Worm (Caenorhabditis elegans) whole organism, young adult: Measurements from ENCODE around the gene psme-3.

Experiments used
- B0336.3 ChIP-seq: fragments of 200-800 bp; sonication (Bioruptor generic); IDR thresholded peaks from 2 replicates; pipeline ENCODE4 v1.3.6; 2022; ENCODE audit warnings: missing genetic modification characterization, missing compliant biosample characterization
- F10E7.11 ChIP-seq: sonication (generic microtip); optimal IDR thresholded peaks from 2 replicates; lab custom pipeline; 2017; ENCODE audit warnings: mild to moderate bottlenecking, missing genetic modification characterization, moderate library complexity, missing compliant biosample characterization
- F22D6.2 ChIP-seq: sonication (generic microtip); optimal IDR thresholded peaks from 2 replicates; lab custom pipeline; 2016; ENCODE audit warnings: mild to moderate bottlenecking, missing genetic modification characterization, missing compliant biosample characterization
- F23B12.7 ChIP-seq: sonication (generic microtip); optimal IDR thresholded peaks from 2 replicates; lab custom pipeline; 2017; ENCODE audit warnings: missing genetic modification characterization, mild to moderate bottlenecking, missing compliant biosample characterization, antibody characterized with exemption, moderate library complexity; ENCODE audit not compliant: insufficient read depth
- F33H1.4 ChIP-seq: fragments of 200-800 bp; sonication (Bioruptor generic); IDR thresholded peaks from 2 replicates; pipeline ENCODE4 v1.3.6; 2022; ENCODE audit warnings: missing genetic modification reagents, missing genetic modification characterization, missing compliant biosample characterization
- F49E8.2 ChIP-seq: sonication (generic microtip); optimal IDR thresholded peaks from 3 replicates; lab custom pipeline; 2017; ENCODE audit warnings: missing genetic modification characterization, mild to moderate bottlenecking, missing compliant biosample characterization, antibody characterized with exemption, moderate library complexity; ENCODE audit not compliant: insufficient read depth
- F52B5.7 ChIP-seq: sonication (generic microtip); optimal IDR thresholded peaks from 2 replicates; lab custom pipeline; 2016; ENCODE audit warnings: mild to moderate bottlenecking, missing genetic modification characterization, missing compliant biosample characterization
- T26A5.8 ChIP-seq: sonication (generic microtip); optimal IDR thresholded peaks from 2 replicates; lab custom pipeline; 2016; ENCODE audit warnings: missing genetic modification characterization, missing compliant biosample characterization
- Y67H2A.10 ChIP-seq: fragments of 200-800 bp; sonication (Bioruptor generic); conservative IDR thresholded peaks from 2 replicates; pipeline ENCODE4 v1.3.6; 2022; ENCODE audit warnings: missing genetic modification reagents, missing genetic modification characterization, missing compliant biosample characterization
- Y95B8A.8 ChIP-seq: fragments of 200-800 bp; sonication (Bioruptor generic); IDR thresholded peaks from 2 replicates; pipeline ENCODE4 v1.3.6; 2022; ENCODE audit warnings: missing genetic modification reagents, missing genetic modification characterization, missing compliant biosample characterization
- aptf-2 ChIP-seq: fragments of 200-800 bp; sonication (Bioruptor generic); conservative IDR thresholded peaks from 2 replicates; pipeline ENCODE4 v1.3.6; 2022; ENCODE audit warnings: missing genetic modification reagents, missing genetic modification characterization, missing compliant biosample characterization
- aptf-3 ChIP-seq: fragments of 200-800 bp; sonication (Bioruptor generic); IDR thresholded peaks from 2 replicates; pipeline ENCODE4 v1.3.6; 2022; ENCODE audit warnings: missing genetic modification characterization, missing compliant biosample characterization
- ccch-3 ChIP-seq: fragments of 200-800 bp; sonication (Bioruptor generic); optimal IDR thresholded peaks from 2 replicates; lab custom pipeline; 2018; ENCODE audit warnings: mild to moderate bottlenecking, missing genetic modification characterization, missing compliant biosample characterization
- ceh-40 ChIP-seq: fragments of 200-800 bp; sonication (Bioruptor generic); IDR thresholded peaks from 2 replicates; pipeline ENCODE4 v1.3.6; 2022; ENCODE audit warnings: missing genetic modification characterization, missing compliant biosample characterization
- ceh-79 ChIP-seq: sonication (generic microtip); optimal IDR thresholded peaks from 2 replicates; lab custom pipeline; 2017; ENCODE audit warnings: mild to moderate bottlenecking, missing genetic modification characterization, missing compliant biosample characterization
- dpl-1 ChIP-seq: fragments of 150-350 bp; optimal IDR thresholded peaks from 2 replicates; lab custom pipeline; 2014; ENCODE audit warnings: missing biosample characterization, missing genetic modification reagents, missing genetic modification characterization
- efl-1 ChIP-seq: fragments of 150-350 bp; optimal IDR thresholded peaks from 2 replicates; lab custom pipeline; 2014; ENCODE audit warnings: missing biosample characterization, missing genetic modification reagents, missing genetic modification characterization
- egl-44 ChIP-seq: fragments of 200-800 bp; sonication (Bioruptor generic); IDR thresholded peaks from 2 replicates; pipeline ENCODE4 v1.3.6; 2022; ENCODE audit warnings: missing genetic modification reagents, missing genetic modification characterization, missing compliant biosample characterization
- egrh-3 ChIP-seq: fragments of 200-800 bp; sonication (Bioruptor generic); IDR thresholded peaks from 2 replicates; pipeline ENCODE4 v1.3.6; 2022; ENCODE audit warnings: missing genetic modification reagents, missing genetic modification characterization, missing compliant biosample characterization
- hmg-1.2 ChIP-seq: fragments of 200-800 bp; sonication (Bioruptor generic); IDR thresholded peaks from 2 replicates; pipeline ENCODE4 v1.3.6; 2022; ENCODE audit warnings: missing genetic modification reagents, missing genetic modification characterization, missing compliant biosample characterization
- hsf-1 ChIP-seq: fragments of 200-800 bp; sonication (Bioruptor generic); IDR thresholded peaks from 2 replicates; pipeline ENCODE4 v1.3.6; 2022; ENCODE audit warnings: missing genetic modification reagents, missing genetic modification characterization, missing compliant biosample characterization
- lin-26 ChIP-seq: fragments of 200-800 bp; sonication (Bioruptor generic); IDR thresholded peaks from 2 replicates; pipeline ENCODE4 v1.3.6; 2022; ENCODE audit warnings: missing genetic modification reagents, missing genetic modification characterization, missing compliant biosample characterization
- lin-35 ChIP-seq, 3 experiments: fragments of 150-350 bp in 2 of 3; sonication (generic microtip) in 1 of 3; optimal IDR thresholded peaks; 2 replicates each; lab custom pipeline; 2014 to 2018; ENCODE audit warnings: missing biosample characterization in 3 of 3, missing genetic modification characterization in 3 of 3, missing genetic modification reagents in 3 of 3
- lin-54 ChIP-seq: fragments of 200-800 bp; sonication (Bioruptor generic); optimal IDR thresholded peaks from 2 replicates; lab custom pipeline; 2018; ENCODE audit warnings: mild to moderate bottlenecking, missing genetic modification characterization, missing compliant biosample characterization
- lsy-27 ChIP-seq: sonication (generic microtip); optimal IDR thresholded peaks from 2 replicates; lab custom pipeline; 2017; ENCODE audit warnings: missing genetic modification characterization, mild to moderate bottlenecking, missing compliant biosample characterization, antibody characterized with exemption, missing genotype, borderline replicate concordance; ENCODE audit not compliant: insufficient read depth
- madf-10 ChIP-seq: sonication (generic microtip); optimal IDR thresholded peaks from 2 replicates; lab custom pipeline; 2016; ENCODE audit warnings: mild to moderate bottlenecking, missing genetic modification characterization, missing compliant biosample characterization
- madf-6 ChIP-seq: fragments of 200-800 bp; sonication (Bioruptor generic); IDR thresholded peaks from 2 replicates; pipeline ENCODE4 v1.3.6; 2022; ENCODE audit warnings: missing genetic modification reagents, missing genetic modification characterization, missing compliant biosample characterization
- mcd-1 ChIP-seq: fragments of 200-800 bp; sonication (Bioruptor generic); IDR thresholded peaks from 2 replicates; pipeline ENCODE4 v1.3.6; 2022; ENCODE audit warnings: missing genetic modification reagents, missing genetic modification characterization, missing compliant biosample characterization
- mel-28 ChIP-seq: sonication (generic microtip); optimal IDR thresholded peaks from 2 replicates; lab custom pipeline; 2016; ENCODE audit warnings: borderline replicate concordance, mild to moderate bottlenecking, missing genetic modification characterization, missing compliant biosample characterization
- nfyb-1 ChIP-seq: fragments of 200-800 bp; sonication (Bioruptor generic); IDR thresholded peaks from 2 replicates; pipeline ENCODE4 v1.3.6; 2022; ENCODE audit warnings: missing genetic modification reagents, missing genetic modification characterization, missing compliant biosample characterization
- nhr-120 ChIP-seq: fragments of 200-800 bp; sonication (Bioruptor generic); IDR thresholded peaks from 2 replicates; pipeline ENCODE4 v1.3.6; 2022; ENCODE audit warnings: missing genetic modification characterization, missing compliant biosample characterization
- nhr-179 ChIP-seq: sonication (generic microtip); optimal IDR thresholded peaks from 2 replicates; lab custom pipeline; 2016; ENCODE audit warnings: mild to moderate bottlenecking, missing genetic modification characterization, missing compliant biosample characterization
- nhr-90 ChIP-seq: sonication (generic microtip); optimal IDR thresholded peaks from 2 replicates; lab custom pipeline; 2016; ENCODE audit warnings: missing genotype, mild to moderate bottlenecking, missing genetic modification characterization, missing compliant biosample characterization
- sea-2 ChIP-seq: fragments of 200-800 bp; sonication (Bioruptor generic); IDR thresholded peaks from 2 replicates; pipeline ENCODE4 v1.3.6; 2022; ENCODE audit warnings: missing genetic modification characterization, missing compliant biosample characterization
- snpc-3.4 ChIP-seq: sonication (generic microtip); optimal IDR thresholded peaks from 2 replicates; lab custom pipeline; 2017; ENCODE audit warnings: missing genetic modification characterization, mild to moderate bottlenecking, missing compliant biosample characterization, antibody characterized with exemption, moderate library complexity, missing genotype, missing genetic modification reagents
- tbx-9 ChIP-seq: sonication (generic microtip); optimal IDR thresholded peaks from 2 replicates; lab custom pipeline; 2016; ENCODE audit warnings: borderline replicate concordance, missing genetic modification characterization, inconsistent platforms, missing compliant biosample characterization
- zfh-2 ChIP-seq: fragments of 200-800 bp; sonication (Bioruptor generic); conservative IDR thresholded peaks from 2 replicates; pipeline ENCODE4 v1.3.6; 2022; ENCODE audit warnings: missing genetic modification reagents, missing genetic modification characterization, missing compliant biosample characterization

The psme-3 gene

DNA sequence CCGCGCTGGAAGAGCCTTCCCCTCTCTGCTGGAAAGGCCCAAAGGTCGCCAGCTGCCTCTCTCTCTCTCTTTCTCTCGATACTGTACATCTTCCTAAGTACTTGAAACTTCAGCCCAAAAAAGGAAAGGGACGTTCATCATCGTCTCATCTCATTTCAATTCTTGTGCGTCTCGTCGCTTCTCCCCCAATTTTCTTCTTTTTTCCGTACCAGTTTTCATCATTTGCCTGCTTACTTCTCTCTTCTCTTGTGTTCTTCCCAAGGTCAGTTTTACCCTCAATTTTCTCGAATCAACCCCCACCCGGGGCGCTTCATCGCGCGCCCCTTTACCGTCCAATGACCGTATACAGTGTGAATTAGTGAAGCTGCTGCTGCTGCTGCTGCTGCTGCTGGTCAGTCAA is 8.3 kb upstream of the psme-3 start:
- TF ChIP-seq tbx-9 (tag; lab: Kevin White, UChicago): no peak
- peak; percentile 48; the same call in 1 of the 2 replicates for TF ChIP-seq zfh-2 (GFP tag; lab: Robert Waterston, UW)
- TF ChIP-seq F49E8.2 (tag; lab: Kevin White, UChicago): no peak
- TF ChIP-seq lin-26 (GFP tag; lab: Robert Waterston, UW): 0 out of 2 replicates have a peak, but pooled peaks have one; percentile 37

DNA sequence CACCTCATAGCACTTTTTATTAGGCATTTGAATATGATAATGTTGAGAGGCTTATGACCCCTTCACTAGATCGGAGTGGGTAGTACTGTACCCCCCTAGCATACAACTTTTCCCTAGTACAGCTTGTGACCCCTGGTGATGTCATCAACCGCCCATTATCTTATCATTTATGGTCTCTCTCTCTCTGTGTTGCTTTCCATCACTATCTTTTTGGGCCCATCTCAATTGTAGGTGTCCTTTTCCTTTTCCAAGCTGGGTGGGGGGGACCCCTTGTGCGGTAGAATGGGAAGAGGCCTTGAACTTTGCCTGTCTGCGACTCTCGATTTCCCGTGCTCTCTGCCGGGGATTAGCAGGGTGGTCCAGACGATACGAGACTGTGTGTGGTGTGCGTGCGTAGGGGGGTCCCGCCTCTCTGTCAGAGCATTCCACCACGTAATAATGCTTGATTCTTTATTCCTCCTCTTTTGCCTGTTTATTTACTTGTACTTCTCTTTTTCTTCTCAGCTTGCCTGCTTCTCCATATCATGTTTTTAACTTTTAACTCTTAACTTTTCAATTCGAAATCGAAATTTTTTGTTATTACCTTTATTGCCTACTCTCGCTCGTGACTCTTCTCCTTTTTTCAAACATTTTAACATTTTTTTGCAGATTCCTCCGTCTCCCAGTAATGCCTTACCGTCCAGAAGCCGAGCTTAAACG is 7.3 kb upstream of the psme-3 start, which contains the start of gene ztf-29:
ztf-29 (plus strand) TSS at position 649 of the 699 bp plus-strand sequence.
- TF ChIP-seq nfyb-1 (GFP tag; lab: Robert Waterston, UW): 0 out of 2 replicates have a peak, but pooled peaks have one; percentile 38
- peak; percentile 48 for TF ChIP-seq hmg-1.2
- no peak for TF ChIP-seq Y95B8A.8 (GFP tag; lab: Robert Waterston, UW)

DNA sequence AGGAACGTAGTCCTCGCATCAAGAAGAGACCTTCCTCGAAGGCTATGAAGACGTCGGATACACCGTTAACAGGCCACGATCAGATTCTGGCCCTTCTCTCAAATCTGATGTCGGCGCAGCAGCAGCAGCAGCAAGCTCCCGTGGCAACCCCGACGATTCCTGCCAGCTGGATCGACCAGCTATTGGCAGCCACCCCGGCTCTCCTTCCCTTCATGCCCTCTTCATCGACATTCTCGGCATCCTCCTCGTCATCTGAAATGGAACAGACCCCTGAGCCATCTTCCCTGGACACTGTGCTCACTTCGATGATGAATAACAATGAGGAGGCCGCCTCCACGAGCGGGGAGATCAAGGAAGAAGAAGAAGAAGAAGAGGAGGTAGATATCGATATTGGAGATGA is 6.3 kb upstream of the psme-3 start:
- TF ChIP-seq ceh-40 (no peak), egrh-3 (GFP tag; lab: Robert Waterston, UW) (peak; percentile 22; the same call in 1 of the 2 replicates), sea-2 (GFP tag; lab: Robert Waterston, UW) (no peak), aptf-2 (GFP tag; lab: Robert Waterston, UW) (no peak), ccch-3 (GFP tag; lab: Kevin White, UChicago) (no peak), zfh-2 (GFP tag; lab: Robert Waterston, UW) (peak; percentile 54; the same call in 1 of the 2 replicates), hsf-1 (GFP tag; lab: Robert Waterston, UW) (no peak)
- TF ChIP-seq, all 124 proteins: peak for 2

DNA sequence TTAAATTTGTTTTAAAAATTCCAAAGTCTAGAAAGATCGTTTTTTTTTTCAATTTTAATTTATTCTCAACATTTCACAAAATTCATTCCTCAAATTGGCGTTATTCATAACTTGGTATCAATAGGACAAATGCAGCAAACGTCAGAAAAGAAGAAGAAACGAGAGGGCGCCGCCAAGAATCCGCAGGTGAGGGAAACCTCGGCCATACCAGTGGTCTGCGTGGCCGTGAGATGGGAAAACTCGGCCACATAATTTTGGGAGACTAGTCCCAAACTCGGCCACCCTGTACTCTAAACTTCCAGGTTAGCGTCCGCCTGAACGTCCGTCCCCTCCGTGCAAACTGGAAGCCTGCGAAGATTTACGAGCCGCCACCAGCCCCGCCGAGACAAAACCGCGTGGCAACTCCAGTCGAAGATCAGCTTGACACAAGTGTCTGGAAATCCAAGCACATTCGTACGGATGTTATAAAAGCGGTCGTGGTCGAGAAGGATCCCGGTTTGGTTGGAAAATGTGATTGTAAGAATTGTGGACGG is 4.5 kb upstream of the psme-3 start, which contains the start of gene Y66D12A.11:
Y66D12A.11 (plus strand) TSS at position 51 of the 533 bp plus-strand sequence.
- no peak for TF ChIP-seq madf-6 (GFP tag; lab: Robert Waterston, UW)
- TF ChIP-seq zfh-2 (GFP tag; lab: Robert Waterston, UW): peak; percentile 63; the same call in 1 of the 2 replicates

DNA sequence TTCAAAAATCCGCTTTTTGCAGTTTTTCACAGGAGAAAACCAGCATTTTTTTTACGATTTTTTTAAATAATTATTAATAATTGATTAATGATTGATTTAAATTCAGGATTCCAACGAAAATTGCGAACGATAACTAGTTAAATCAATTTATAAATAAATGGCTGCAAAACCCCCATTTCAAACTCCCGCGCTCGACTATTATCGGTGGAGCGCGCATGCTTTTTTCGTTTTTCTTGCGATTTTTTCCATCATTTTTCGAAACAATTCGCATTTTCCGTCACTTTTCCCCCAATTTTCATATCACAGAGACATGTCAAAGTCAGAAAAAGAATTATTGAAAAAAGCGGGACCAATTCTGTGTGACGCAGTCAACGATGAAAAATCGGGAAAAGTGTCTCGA is 2.3 kb upstream of the psme-3 start, which contains the start of gene Y66D12A.10:
Y66D12A.10 (plus strand) TSS at position 273 of the 400 bp plus-strand sequence.
- TF ChIP-seq F52B5.7: no peak
- no peak for TF ChIP-seq snpc-3.4 (tag; lab: Kevin White, UChicago)
- peak; percentile 68 for TF ChIP-seq dpl-1 (GFP tag; lab: Kevin White, UChicago)
- peak; percentile 23 for TF ChIP-seq F23B12.7 (tag; lab: Kevin White, UChicago)
- TF ChIP-seq madf-10 (tag; lab: Kevin White, UChicago): no peak
- no peak for TF ChIP-seq nhr-90 (tag; lab: Kevin White, UChicago)
- TF ChIP-seq Y67H2A.10: no peak
- TF ChIP-seq nhr-179 (tag; lab: Kevin White, UChicago): no peak
- TF ChIP-seq egl-44 (GFP tag; lab: Robert Waterston, UW): no peak
- peak; percentile 87 for TF ChIP-seq mcd-1 (GFP tag; lab: Robert Waterston, UW)
- no peak for TF ChIP-seq T26A5.8 (tag; lab: Kevin White, UChicago)
- no peak for TF ChIP-seq B0336.3 (GFP tag; lab: Robert Waterston, UW)
- no peak for TF ChIP-seq ceh-79
- no peak for TF ChIP-seq nhr-120 (GFP tag; lab: Robert Waterston, UW)
- TF ChIP-seq aptf-3: no peak
- TF ChIP-seq lin-35 (GFP tag; optimal IDR thresholded peaks at IDR 0.05; lab: Kevin White, UChicago): peak in 1 of 3 experiments; percentile 84
- no peak for TF ChIP-seq F10E7.11
- no peak for TF ChIP-seq mel-28 (tag; lab: Kevin White, UChicago)
- no peak for TF ChIP-seq lsy-27 (tag; lab: Kevin White, UChicago)
- 0 out of 2 replicates have a peak, but pooled peaks have one; percentile 11 for TF ChIP-seq F33H1.4 (GFP tag; lab: Robert Waterston, UW)
- TF ChIP-seq lin-54 (GFP tag; lab: Kevin White, UChicago): peak; percentile 94
- TF ChIP-seq efl-1 (GFP tag; lab: Kevin White, UChicago): peak; percentile 79
- TF ChIP-seq F22D6.2 (tag; lab: Kevin White, UChicago): no peak
